Worm (Caenorhabditis elegans): ENCODE measurements around the gene C08F11.10.
A peak's percentile ranks its signal among the peaks of the same experiment; 100 is the strongest.

C08F11.10 gene

ce11 chrIV:13609755-13610154 is 39.3 kb downstream of the C08F11.10 start, which contains the start of gene C08F11.13:
Gene C08F11.13, minus strand, starts transcription at chrIV:13609892.
- no peak for TF ChIP-seq sdz-12 (GFP tag; optimal IDR thresholded peaks at IDR 0.05)
- peak; percentile 59 for TF ChIP-seq nhr-28 (tag; optimal IDR thresholded peaks at IDR 0.05)
- no peak for TF ChIP-seq lsy-2 (tag; optimal IDR thresholded peaks at IDR 0.05)
- no peak for TF ChIP-seq F10B5.3 (tag; optimal IDR thresholded peaks at IDR 0.05)
- no peak for TF ChIP-seq lir-3 (tag; optimal IDR thresholded peaks at IDR 0.05)
- TF ChIP-seq ztf-7 (tag; optimal IDR thresholded peaks at IDR 0.05): no peak
- peak in 1 of 2 experiments; percentile 54 for TF ChIP-seq unc-62 (GFP tag; optimal IDR thresholded peaks at IDR 0.05 in 1 of 2)
- no peak for TF ChIP-seq unc-62 (tag; optimal IDR thresholded peaks at IDR 0.05)
- TF ChIP-seq lin-29 (GFP tag; IDR thresholded peaks at IDR 0.05): no peak
- TF ChIP-seq nhr-6 (tag; optimal IDR thresholded peaks at IDR 0.05): no peak
- TF ChIP-seq daf-16 (GFP tag; optimal IDR thresholded peaks at IDR 0.05): no peak
- TF ChIP-seq daf-16 (tag; optimal IDR thresholded peaks at IDR 0.05): peak; percentile 89
- no peak for TF ChIP-seq spr-1 (tag; optimal IDR thresholded peaks at IDR 0.05)
- no peak for TF ChIP-seq ceh-62 (tag; optimal IDR thresholded peaks at IDR 0.05)
- TF ChIP-seq dmd-8 (GFP tag; IDR thresholded peaks at IDR 0.05): no peak
- no peak for TF ChIP-seq T26A8.4 (GFP tag; IDR thresholded peaks at IDR 0.05)
- TF ChIP-seq T20F7.1 (GFP tag; optimal IDR thresholded peaks at IDR 0.05): no peak
- TF ChIP-seq egl-43 (GFP tag; IDR thresholded peaks at IDR 0.05): no peak
- TF ChIP-seq pqm-1 (tag; optimal IDR thresholded peaks at IDR 0.05): peak; percentile 23
- no peak for TF ChIP-seq mxl-3 (GFP tag; optimal IDR thresholded peaks at IDR 0.05)
- TF ChIP-seq nhr-76 (tag; optimal IDR thresholded peaks at IDR 0.05): no peak
- TF ChIP-seq ceh-28 (tag; optimal IDR thresholded peaks at IDR 0.05): no peak
- no peak for TF ChIP-seq ZK337.2 (GFP tag; IDR thresholded peaks at IDR 0.05)
- TF ChIP-seq ctbp-1 (GFP tag; IDR thresholded peaks at IDR 0.05): no peak
- TF ChIP-seq rbr-2 (tag; optimal IDR thresholded peaks at IDR 0.05): no peak
- TF ChIP-seq lin-39 (tag; optimal IDR thresholded peaks at IDR 0.05): no peak
- TF ChIP-seq lin-1 (GFP tag; IDR thresholded peaks at IDR 0.05): no peak
- no peak for TF ChIP-seq F37D6.2 (tag; optimal IDR thresholded peaks at IDR 0.05)
- no peak for TF ChIP-seq lin-15B (tag; optimal IDR thresholded peaks at IDR 0.05)
- peak; percentile 44 for TF ChIP-seq dve-1 (tag; optimal IDR thresholded peaks at IDR 0.05; ENCODE audit: insufficient read depth)
- peak; percentile 7 for TF ChIP-seq nhr-77 (tag; optimal IDR thresholded peaks at IDR 0.05)
- no peak for TF ChIP-seq zip-2 (tag; optimal IDR thresholded peaks at IDR 0.05)
- no peak for TF ChIP-seq lim-7 (GFP tag; IDR thresholded peaks at IDR 0.05)
- no peak for TF ChIP-seq nhr-42 (GFP tag; IDR thresholded peaks at IDR 0.05)
- TF ChIP-seq nhr-10 (tag; optimal IDR thresholded peaks at IDR 0.05): no peak
- no peak for TF ChIP-seq unc-130 (GFP tag; optimal IDR thresholded peaks at IDR 0.05)
- no peak for TF ChIP-seq tra-1 (GFP tag; IDR thresholded peaks at IDR 0.05)

- TF ChIP-seq unc-62 (GFP tag; optimal IDR thresholded peaks at IDR 0.05 in 1 of 2) (no peak), unc-62 (tag; optimal IDR thresholded peaks at IDR 0.05) (no peak), D1046.2 (GFP tag; IDR thresholded peaks at IDR 0.05) (no peak), snpc-1.2 (GFP tag; IDR thresholded peaks at IDR 0.05) (peak; percentile 91), daf-12 (tag; optimal IDR thresholded peaks at IDR 0.05) (no peak)
Observed at ce11 chrIV:13601973-13602669, 46.9 kb downstream of the C08F11.10 start, which contains the start of gene Y45F10B.59. Gene Y45F10B.59, plus strand, starts transcription at chrIV:13602619.

- no peak for TF ChIP-seq lin-1 (GFP tag; IDR thresholded peaks at IDR 0.05)
- peak; percentile 53 for TF ChIP-seq F49E8.2 (tag; optimal IDR thresholded peaks at IDR 0.05; ENCODE audit: borderline replicate concordance)
- TF ChIP-seq unc-62 (GFP tag; optimal IDR thresholded peaks at IDR 0.05 in 1 of 2): no peak
- TF ChIP-seq unc-62 (tag; optimal IDR thresholded peaks at IDR 0.05): no peak
- TF ChIP-seq snpc-1.2 (GFP tag; IDR thresholded peaks at IDR 0.05): peak; percentile 97
- TF ChIP-seq nhr-42 (GFP tag; IDR thresholded peaks at IDR 0.05): no peak
- 0 out of 2 replicates have a peak, but pooled peaks have one; percentile 15 for TF ChIP-seq Y48G9A.11 (GFP tag; IDR thresholded peaks at IDR 0.05)
- TF ChIP-seq mdt-29 (GFP tag; IDR thresholded peaks at IDR 0.05): peak; percentile 69; the same call in 1 of the 2 replicates
- no peak for TF ChIP-seq snpc-4 (tag; optimal IDR thresholded peaks at IDR 0.05)
Observed at ce11 chrIV:13601428-13601827, 47.6 kb downstream of the C08F11.10 start.

All from whole organism, L4 larva.